Worm (Caenorhabditis elegans): ENCODE results near the gene txt-11.

Gene txt-11

ce11 chrV:3445090-3445832, 32.2 kb downstream of the txt-11 start:
- no peak for TF ChIP-seq mef-2 (tag; optimal IDR thresholded peaks at IDR 0.05)
- no peak for TF ChIP-seq efl-1 (optimal IDR thresholded peaks at IDR 0.05)
- TF ChIP-seq efl-1 (GFP tag; optimal IDR thresholded peaks at IDR 0.05 in 1 of 2) = peak in 1 of 2 experiments; percentile 83

DNA sequence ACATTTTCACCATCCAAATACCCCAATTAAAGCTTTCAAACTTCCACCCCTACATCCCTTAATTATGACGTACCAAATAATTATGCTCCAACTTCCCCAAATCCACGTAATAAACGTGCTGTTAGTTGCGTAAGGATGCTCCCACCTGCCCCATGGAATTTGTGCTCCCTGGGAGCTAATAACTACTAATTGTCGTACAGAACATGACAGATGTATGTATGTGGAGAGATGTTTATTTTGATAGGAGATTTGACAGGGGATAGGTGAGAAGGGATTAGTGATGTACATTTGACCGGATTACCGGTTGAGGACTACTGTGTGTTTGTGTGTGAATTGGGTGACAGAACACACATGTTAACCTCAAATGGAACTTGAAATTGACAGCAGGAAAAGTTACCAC, 36.7 kb downstream of the txt-11 start:
- no peak for TF ChIP-seq lin-14 (GFP tag; optimal IDR thresholded peaks at IDR 0.05)
- TF ChIP-seq lin-15B (tag; optimal IDR thresholded peaks at IDR 0.05) = no peak
- no peak for TF ChIP-seq dsc-1 (tag; optimal IDR thresholded peaks at IDR 0.05)
- TF ChIP-seq jun-1 (tag; optimal IDR thresholded peaks at IDR 0.05) = no peak
- TF ChIP-seq nhr-47 (tag; optimal IDR thresholded peaks at IDR 0.05) = no peak

ce11 chrV:3450351-3450750, 37.2 kb downstream of the txt-11 start:
- TF ChIP-seq nhr-85 (tag) = no peak
- no peak for TF ChIP-seq ceh-90 (tag; optimal IDR thresholded peaks at IDR 0.05)
- no peak for TF ChIP-seq unc-62 (GFP tag; optimal IDR thresholded peaks at IDR 0.05)
- TF ChIP-seq irx-1 (tag; optimal IDR thresholded peaks at IDR 0.05) = no peak
- TF ChIP-seq nhr-19 (GFP tag; conservative IDR thresholded peaks at IDR 0.05) = no peak
- TF ChIP-seq F16B12.6 (tag; optimal IDR thresholded peaks at IDR 0.05) = no peak
- no peak for TF ChIP-seq ztf-11 (tag; optimal IDR thresholded peaks at IDR 0.05)
- TF ChIP-seq fkh-8 (tag; optimal IDR thresholded peaks at IDR 0.05) = no peak
- no peak for TF ChIP-seq hlh-17 (GFP tag; optimal IDR thresholded peaks at IDR 0.05; ENCODE audit: borderline replicate concordance)
- TF ChIP-seq egl-27 (tag; optimal IDR thresholded peaks at IDR 0.05) = no peak
- TF ChIP-seq nhr-71 (tag; optimal IDR thresholded peaks at IDR 0.05) = no peak
- no peak for TF ChIP-seq lin-13 (GFP tag; optimal IDR thresholded peaks at IDR 0.05)
- TF ChIP-seq elt-3 (tag; optimal IDR thresholded peaks at IDR 0.05) = no peak
- TF ChIP-seq aha-1 (tag; optimal IDR thresholded peaks at IDR 0.05) = no peak
- no peak for TF ChIP-seq nhr-12 (tag; optimal IDR thresholded peaks at IDR 0.05)
- no peak for TF ChIP-seq pax-3 (tag; optimal IDR thresholded peaks at IDR 0.05)
- TF ChIP-seq C04F5.9 (tag; optimal IDR thresholded peaks at IDR 0.05) = no peak
- TF ChIP-seq nhr-237 (tag; optimal IDR thresholded peaks at IDR 0.05) = no peak
- no peak for TF ChIP-seq dsc-1 (tag; optimal IDR thresholded peaks at IDR 0.05)

DNA sequence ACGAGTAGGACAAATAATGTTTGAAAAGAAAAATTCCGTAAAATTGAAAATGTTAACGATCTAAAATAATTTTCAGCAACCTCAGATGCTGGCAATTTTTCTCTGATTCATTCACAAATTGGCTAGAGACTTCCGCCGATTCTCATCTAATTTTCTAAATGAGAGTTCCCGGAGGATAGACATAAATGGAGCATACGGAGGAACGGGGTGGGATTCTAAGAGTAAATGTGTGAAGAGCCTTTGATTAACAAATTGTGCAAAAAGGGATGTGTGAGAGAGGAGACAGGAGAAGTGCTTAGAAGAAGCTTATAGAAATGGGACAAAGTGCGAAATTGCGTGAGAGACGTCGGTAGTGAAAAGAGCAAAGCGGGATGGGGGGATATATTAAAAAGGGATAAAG, 38.5 kb downstream of the txt-11 start:
- TF ChIP-seq lin-14 (GFP tag; optimal IDR thresholded peaks at IDR 0.05) (peak; percentile 1), ama-1 (optimal IDR thresholded peaks at IDR 0.05) (no peak)

- peak; percentile 37 for TF ChIP-seq fkh-10 (GFP tag; optimal IDR thresholded peaks at IDR 0.05)
- no peak for TF ChIP-seq ceh-88 (GFP tag; IDR thresholded peaks at IDR 0.05)
Measured at ce11 chrV:3452489-3452888, 39.4 kb downstream of the txt-11 start.

ce11 chrV:3454620-3455019, 41.5 kb downstream of the txt-11 start:
- no peak for TF ChIP-seq pqm-1 (tag; optimal IDR thresholded peaks at IDR 0.05)
- TF ChIP-seq elt-2 (tag; optimal IDR thresholded peaks at IDR 0.05) = no peak
- TF ChIP-seq egl-13 (tag; optimal IDR thresholded peaks at IDR 0.05) = no peak
- TF ChIP-seq zag-1 (tag; optimal IDR thresholded peaks at IDR 0.05) = no peak
- TF ChIP-seq nhr-71 (tag; optimal IDR thresholded peaks at IDR 0.05) = no peak

Measured in whole organism, L1 larva.